Fruit fly (Drosophila melanogaster): ENCODE results near the gene Aladin.

The Aladin gene

dm6 chrX:9295518-9295917 lies 22.3 kb downstream of the Aladin start (continued):
- TF ChIP-seq tll (GFP tag; optimal IDR thresholded peaks at IDR 0.05), result no peak
- no peak for TF ChIP-seq CG43689 (GFP tag; IDR thresholded peaks at IDR 0.05)
- no peak for TF ChIP-seq wdn (GFP tag; IDR thresholded peaks at IDR 0.05)
- TF ChIP-seq CG11247 (GFP tag; IDR thresholded peaks at IDR 0.05), result no peak
- TF ChIP-seq CG11560 (tag; IDR thresholded peaks at IDR 0.05), result no peak
- peak; percentile 37; the same call in 1 of the 3 replicates for TF ChIP-seq ken (GFP tag; IDR thresholded peaks at IDR 0.05)
- no peak for TF ChIP-seq CG17912 (GFP tag; optimal IDR thresholded peaks at IDR 0.05)
- TF ChIP-seq BtbVII (GFP tag; optimal IDR thresholded peaks at IDR 0.05), result no peak
- TF ChIP-seq CG17359 (tag; optimal IDR thresholded peaks at IDR 0.05), result no peak
- no peak for TF ChIP-seq Optix (GFP tag; IDR thresholded peaks at IDR 0.05)
- no peak for TF ChIP-seq CG8359 (GFP tag; optimal IDR thresholded peaks at IDR 0.05; ENCODE audit: borderline replicate concordance)
- no peak for TF ChIP-seq CG4617 (GFP tag; optimal IDR thresholded peaks at IDR 0.05; ENCODE audit: borderline replicate concordance)
- no peak for TF ChIP-seq CG8478 (optimal IDR thresholded peaks at IDR 0.05)
- TF ChIP-seq crc (GFP tag; optimal IDR thresholded peaks at IDR 0.05), result no peak
- no peak for TF ChIP-seq lilli (GFP tag; optimal IDR thresholded peaks at IDR 0.05)
- TF ChIP-seq HLH3B (GFP tag; IDR thresholded peaks at IDR 0.05), result no peak; the same call in 1 of the 2 replicates
- TF ChIP-seq CG2875 (GFP tag; optimal IDR thresholded peaks at IDR 0.05), result peak; percentile 1
- peak; percentile 0 for TF ChIP-seq CoRest (tag; optimal IDR thresholded peaks at IDR 0.05)
- TF ChIP-seq ranshi (GFP tag; IDR thresholded peaks at IDR 0.05), result no peak
- TF ChIP-seq btn (GFP tag; optimal IDR thresholded peaks at IDR 0.05), result no peak
- TF ChIP-seq Rx (GFP tag; IDR thresholded peaks at IDR 0.05), result no peak
- no peak for TF ChIP-seq CG10209 (GFP tag; optimal IDR thresholded peaks at IDR 0.05)
- no peak; the same call in 2 of the 3 replicates for TF ChIP-seq croc (GFP tag; conservative IDR thresholded peaks at IDR 0.05)
- peak; percentile 36 for TF ChIP-seq CG15601 (tag; optimal IDR thresholded peaks at IDR 0.05)
- no peak for TF ChIP-seq bigmax (GFP tag; optimal IDR thresholded peaks at IDR 0.05)
- TF ChIP-seq sima (GFP tag; optimal IDR thresholded peaks at IDR 0.05), result no peak
- TF ChIP-seq pfk (GFP tag; optimal IDR thresholded peaks at IDR 0.05), result no peak
- TF ChIP-seq pzg (GFP tag; optimal IDR thresholded peaks at IDR 0.05), result no peak
- TF ChIP-seq Sry-β (GFP tag; optimal IDR thresholded peaks at IDR 0.05), result no peak
- TF ChIP-seq CG6175 (GFP tag; IDR thresholded peaks at IDR 0.05), result no peak
- TF ChIP-seq Hand (GFP tag; optimal IDR thresholded peaks at IDR 0.05), result no peak
- TF ChIP-seq CG2889 (GFP tag; IDR thresholded peaks at IDR 0.05), result no peak
- peak; percentile 23 for TF ChIP-seq az2 (GFP tag; optimal IDR thresholded peaks at IDR 0.05)
- no peak for TF ChIP-seq CG18619 (GFP tag; optimal IDR thresholded peaks at IDR 0.05)
- no peak for TF ChIP-seq CG6272 (GFP tag; IDR thresholded peaks at IDR 0.05)
- no peak for TF ChIP-seq CG7963 (GFP tag; IDR thresholded peaks at IDR 0.05; ENCODE audit: partially characterized antibody)
- no peak for TF ChIP-seq CG31388 (GFP tag; optimal IDR thresholded peaks at IDR 0.05)
- TF ChIP-seq NfI (GFP tag; optimal IDR thresholded peaks at IDR 0.05), result no peak
- TF ChIP-seq CHES-1-like (GFP tag; optimal IDR thresholded peaks at IDR 0.05), result no peak
- peak; percentile 13 for TF ChIP-seq CG1529 (GFP tag; optimal IDR thresholded peaks at IDR 0.05)
- TF ChIP-seq CG17802 (tag; optimal IDR thresholded peaks at IDR 0.05), result no peak
- no peak for TF ChIP-seq ind (GFP tag; optimal IDR thresholded peaks at IDR 0.05)
- TF ChIP-seq ab (GFP tag; optimal IDR thresholded peaks at IDR 0.05), result no peak
- no peak for TF ChIP-seq MTF-1 (GFP tag; optimal IDR thresholded peaks at IDR 0.05; ENCODE audit: borderline replicate concordance)
- peak; percentile 57; the same call in 1 of the 3 replicates for TF ChIP-seq ci (GFP tag; IDR thresholded peaks at IDR 0.05)
- peak; percentile 11 for TF ChIP-seq CG30403 (GFP tag; optimal IDR thresholded peaks at IDR 0.05)
- no peak for TF ChIP-seq ftz-f1 (GFP tag; optimal IDR thresholded peaks at IDR 0.05)
- no peak for TF ChIP-seq CG9437 (GFP tag; optimal IDR thresholded peaks at IDR 0.05)
- TF ChIP-seq ap (GFP tag; IDR thresholded peaks at IDR 0.05), result no peak
- TF ChIP-seq CG12942 (GFP tag; optimal IDR thresholded peaks at IDR 0.05), result no peak
- no peak for TF ChIP-seq her (GFP tag; optimal IDR thresholded peaks at IDR 0.05)
- no peak for TF ChIP-seq scrt (GFP tag; optimal IDR thresholded peaks at IDR 0.05)
